Fruit fly (Drosophila melanogaster): ENCODE measurements around the gene pic.

pic gene

dm6 chr3R:13032323-13032722, 19.7 kb upstream of the pic start, which contains the start of gene ry:
Gene ry, plus strand, starts transcription at chr3R:13032528.
- no peak for TF ChIP-seq CG8478 (optimal IDR thresholded peaks at IDR 0.05)
- TF ChIP-seq CTCF (optimal IDR thresholded peaks at IDR 0.05) = no peak

dm6 chr3R:13032975-13033445, 19.0 kb upstream of the pic start:
- TF ChIP-seq CG8478 (optimal IDR thresholded peaks at IDR 0.05) = no peak
- TF ChIP-seq CTCF (optimal IDR thresholded peaks at IDR 0.05) = no peak

dm6 chr3R:13033670-13034069, 18.4 kb upstream of the pic start:
- TF ChIP-seq CG8478 (optimal IDR thresholded peaks at IDR 0.05) = no peak
- no peak for TF ChIP-seq CTCF (optimal IDR thresholded peaks at IDR 0.05)

- TF ChIP-seq CTCF (optimal IDR thresholded peaks at IDR 0.05) (no peak), CG8478 (optimal IDR thresholded peaks at IDR 0.05) (no peak)
These were observed 16.0 kb upstream of the pic start for dm6 chr3R:13036064-13036463.

- TF ChIP-seq CTCF (optimal IDR thresholded peaks at IDR 0.05) (no peak), CG8478 (optimal IDR thresholded peaks at IDR 0.05) (no peak)
These were observed 14.0 kb upstream of the pic start, which contains the start of gene CG11668 for dm6 chr3R:13038075-13038474. Gene CG11668, plus strand, starts transcription at chr3R:13038375.

- TF ChIP-seq CG8478 (optimal IDR thresholded peaks at IDR 0.05) (no peak), CTCF (optimal IDR thresholded peaks at IDR 0.05) (no peak)
These were observed 12.9 kb upstream of the pic start for dm6 chr3R:13039037-13039583.

- TF ChIP-seq CTCF (optimal IDR thresholded peaks at IDR 0.05) (no peak), CG8478 (optimal IDR thresholded peaks at IDR 0.05) (no peak)
These were observed 10.3 kb upstream of the pic start, which contains the start of gene CG11670 for dm6 chr3R:13041750-13042149. Gene CG11670, plus strand, starts transcription at chr3R:13042050.

dm6 chr3R:13042258-13043032, 9.6 kb upstream of the pic start, which contains the start of gene snk:
Gene snk, minus strand, starts transcription at chr3R:13042770.
- TF ChIP-seq CTCF (optimal IDR thresholded peaks at IDR 0.05) (no peak), CG8478 (optimal IDR thresholded peaks at IDR 0.05) (no peak)

- TF ChIP-seq CTCF (optimal IDR thresholded peaks at IDR 0.05) = no peak
- TF ChIP-seq CG8478 (optimal IDR thresholded peaks at IDR 0.05) = no peak
These were observed 8.2 kb upstream of the pic start, which contains the start of gene CG45122 for dm6 chr3R:13043857-13044256. Gene CG45122, plus strand, starts transcription at chr3R:13044157.

- TF ChIP-seq CG8478 (optimal IDR thresholded peaks at IDR 0.05) (no peak), CTCF (optimal IDR thresholded peaks at IDR 0.05) (no peak)
These were observed 7.6 kb upstream of the pic start, which contains the start of gene Hsc70-2 for dm6 chr3R:13044459-13044858. Gene Hsc70-2, plus strand, starts transcription at chr3R:13044759.

dm6 chr3R:13047431-13047830, 4.6 kb upstream of the pic start, which contains the start of gene CG31157:
Gene CG31157, plus strand, starts transcription at chr3R:13047731.
- TF ChIP-seq CTCF (optimal IDR thresholded peaks at IDR 0.05) (no peak), CG8478 (optimal IDR thresholded peaks at IDR 0.05) (no peak)

dm6 chr3R:13051298-13051723, 734 bp upstream of the pic start, which contains the start of gene CG7966:
Gene CG7966, minus strand, starts transcription at chr3R:13051453.
- TF ChIP-seq CTCF (optimal IDR thresholded peaks at IDR 0.05) (no peak), CG8478 (optimal IDR thresholded peaks at IDR 0.05) (no peak)

dm6 chr3R:13056553-13056952, 4.5 kb downstream of the pic start:
- TF ChIP-seq CG8478 (optimal IDR thresholded peaks at IDR 0.05) (no peak), CTCF (optimal IDR thresholded peaks at IDR 0.05) (no peak)

dm6 chr3R:13057121-13057805, 5.2 kb downstream of the pic start, which contains the start of gene sim:
Gene sim, plus strand, starts transcription at chr3R:13057755.
- no peak for TF ChIP-seq CG8478 (optimal IDR thresholded peaks at IDR 0.05)
- TF ChIP-seq CTCF (optimal IDR thresholded peaks at IDR 0.05) = no peak

All from S2 (cell line).